Worm (Caenorhabditis elegans): ENCODE data around the gene glb-29.

Gene glb-29

DNA sequence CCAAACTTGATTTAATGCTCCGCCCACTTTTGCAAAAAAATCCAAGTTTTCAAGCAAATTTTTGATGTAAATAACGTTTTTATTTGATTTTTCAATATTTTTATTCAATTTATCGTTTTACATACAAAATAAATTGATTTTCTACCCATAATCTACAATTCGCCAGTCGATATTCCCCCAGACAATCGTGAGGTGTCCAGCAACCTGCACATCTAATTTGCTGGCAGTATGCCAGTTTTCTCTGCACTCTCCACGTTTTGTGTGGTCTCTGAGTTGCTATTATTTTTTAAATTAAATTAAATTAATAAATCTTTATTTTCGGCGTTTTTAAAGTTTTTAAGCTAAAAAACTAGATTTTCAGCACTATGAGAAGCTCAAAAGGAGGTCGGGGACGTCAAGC, 28.8 kb upstream of the glb-29 start:
- TF ChIP-seq med-1 (GFP tag; optimal IDR thresholded peaks at IDR 0.05; ENCODE audit: insufficient read depth) (no peak), flt-1 (GFP tag; IDR thresholded peaks at IDR 0.05) (peak; percentile 63), ztf-23 (GFP tag; IDR thresholded peaks at IDR 0.05) (peak; percentile 76), tab-1 (GFP tag; IDR thresholded peaks at IDR 0.05) (0 out of 2 replicates have a peak, but pooled peaks have one; percentile 8), cog-1 (tag; optimal IDR thresholded peaks at IDR 0.05) (peak; percentile 62)

DNA sequence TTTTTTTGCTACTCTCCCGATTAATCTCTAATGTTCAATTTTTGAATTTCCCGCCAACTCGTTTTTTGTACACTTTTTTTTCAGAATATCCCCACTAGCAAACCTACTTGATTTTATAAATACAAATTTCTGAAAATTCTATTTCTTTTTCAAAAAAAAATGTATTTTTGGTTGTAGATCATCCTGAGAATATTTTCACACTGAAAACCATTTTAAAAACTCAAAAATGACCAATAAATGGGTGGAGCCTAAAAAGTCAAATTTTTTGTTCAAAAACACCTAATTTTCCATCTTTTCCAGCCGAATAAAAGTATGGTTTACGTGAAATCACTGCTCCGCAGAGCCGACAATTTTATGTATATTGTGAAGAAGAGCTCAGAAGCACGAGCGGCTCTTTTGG, 20.1 kb upstream of the glb-29 start, which contains the start of gene Y17G7B.3:
Y17G7B.3 (plus strand) TSS at position 301 of the 400 bp plus-strand sequence.
- no peak for TF ChIP-seq tab-1 (GFP tag; IDR thresholded peaks at IDR 0.05)
- no peak for TF ChIP-seq T22C8.4 (GFP tag; IDR thresholded peaks at IDR 0.05)
- TF ChIP-seq ref-1 (GFP tag; conservative IDR thresholded peaks at IDR 0.05), result no peak
- no peak for TF ChIP-seq cog-1 (tag; optimal IDR thresholded peaks at IDR 0.05)
- no peak for TF ChIP-seq ztf-29 (GFP tag; IDR thresholded peaks at IDR 0.05)
- no peak for TF ChIP-seq klf-2 (GFP tag; conservative IDR thresholded peaks at IDR 0.05)
- no peak for TF ChIP-seq ztf-23 (GFP tag; IDR thresholded peaks at IDR 0.05)
- no peak for TF ChIP-seq med-1 (GFP tag; optimal IDR thresholded peaks at IDR 0.05; ENCODE audit: insufficient read depth)

DNA sequence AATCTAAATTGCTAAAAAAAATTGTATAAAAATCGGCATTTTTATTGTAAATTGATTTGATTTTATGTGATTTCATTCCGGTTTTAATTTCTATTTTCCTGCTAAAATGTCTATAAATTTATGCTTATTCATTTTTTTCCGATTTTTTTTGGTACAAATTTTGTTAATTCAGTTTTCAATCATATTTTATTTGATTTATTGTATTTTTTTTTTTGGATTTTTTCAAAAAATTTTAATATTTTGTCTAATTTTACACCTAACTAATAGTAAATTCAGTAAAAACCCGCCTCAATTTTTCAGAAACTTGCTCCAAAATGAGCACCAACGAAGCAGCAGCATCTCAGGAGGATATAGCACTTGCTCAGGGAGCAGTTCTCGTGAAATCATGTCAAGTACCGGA, 16.2 kb upstream of the glb-29 start, which contains the start of gene dhps-1:
dhps-1 (plus strand) TSS at position 301 of the 400 bp plus-strand sequence.
- TF ChIP-seq ztf-23 (GFP tag; IDR thresholded peaks at IDR 0.05), result no peak
- TF ChIP-seq cog-1 (tag; optimal IDR thresholded peaks at IDR 0.05), result no peak
- TF ChIP-seq klf-2 (GFP tag; conservative IDR thresholded peaks at IDR 0.05), result no peak
- no peak for TF ChIP-seq T22C8.4 (GFP tag; IDR thresholded peaks at IDR 0.05)
- no peak for TF ChIP-seq med-1 (GFP tag; optimal IDR thresholded peaks at IDR 0.05; ENCODE audit: insufficient read depth)
- TF ChIP-seq flt-1 (GFP tag; IDR thresholded peaks at IDR 0.05), result no peak
- no peak for TF ChIP-seq ztf-29 (GFP tag; IDR thresholded peaks at IDR 0.05)

- no peak for TF ChIP-seq ztf-29 (GFP tag; IDR thresholded peaks at IDR 0.05)
- TF ChIP-seq tab-1 (GFP tag; IDR thresholded peaks at IDR 0.05), result no peak
- TF ChIP-seq cog-1 (tag; optimal IDR thresholded peaks at IDR 0.05), result no peak
- TF ChIP-seq T22C8.4 (GFP tag; IDR thresholded peaks at IDR 0.05), result no peak
- TF ChIP-seq klf-2 (GFP tag; conservative IDR thresholded peaks at IDR 0.05), result no peak
- no peak for TF ChIP-seq flt-1 (GFP tag; IDR thresholded peaks at IDR 0.05)
- TF ChIP-seq ztf-23 (GFP tag; IDR thresholded peaks at IDR 0.05), result no peak
- TF ChIP-seq ref-1 (GFP tag; conservative IDR thresholded peaks at IDR 0.05), result no peak
- TF ChIP-seq med-1 (GFP tag; optimal IDR thresholded peaks at IDR 0.05; ENCODE audit: insufficient read depth), result no peak
These were observed 13.9 kb upstream of the glb-29 start for ce11 chrII:11994940-11995339.

DNA sequence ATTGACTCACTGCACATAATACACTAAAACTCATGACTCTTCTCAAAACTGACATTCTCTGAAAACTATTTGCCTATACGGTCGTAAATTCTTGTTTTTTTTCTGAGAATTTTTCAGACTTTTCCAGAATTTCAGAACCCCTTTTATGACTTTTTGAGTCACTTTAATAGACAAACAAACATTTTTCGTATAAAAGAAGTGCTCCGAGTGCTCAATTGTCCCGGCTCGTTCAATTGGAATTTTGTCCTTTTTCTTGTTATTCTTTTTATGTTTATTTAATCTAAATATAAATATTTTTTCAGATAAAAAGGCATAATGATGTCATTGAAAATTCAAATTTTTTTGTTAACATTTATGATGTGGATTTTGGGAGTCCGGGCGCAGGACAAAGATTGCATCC, 10.0 kb upstream of the glb-29 start, which contains the start of gene Y17G7B.23:
Y17G7B.23 (plus strand) TSS at position 301 of the 400 bp plus-strand sequence.
- TF ChIP-seq tab-1 (GFP tag; IDR thresholded peaks at IDR 0.05), result no peak
- TF ChIP-seq T22C8.4 (GFP tag; IDR thresholded peaks at IDR 0.05), result no peak
- TF ChIP-seq ref-1 (GFP tag; conservative IDR thresholded peaks at IDR 0.05), result no peak
- TF ChIP-seq ztf-23 (GFP tag; IDR thresholded peaks at IDR 0.05), result no peak
- TF ChIP-seq flt-1 (GFP tag; IDR thresholded peaks at IDR 0.05), result no peak
- no peak for TF ChIP-seq ztf-29 (GFP tag; IDR thresholded peaks at IDR 0.05)
- TF ChIP-seq med-1 (GFP tag; optimal IDR thresholded peaks at IDR 0.05; ENCODE audit: insufficient read depth), result no peak
- TF ChIP-seq klf-2 (GFP tag; conservative IDR thresholded peaks at IDR 0.05), result no peak
- TF ChIP-seq cog-1 (tag; optimal IDR thresholded peaks at IDR 0.05), result no peak

DNA sequence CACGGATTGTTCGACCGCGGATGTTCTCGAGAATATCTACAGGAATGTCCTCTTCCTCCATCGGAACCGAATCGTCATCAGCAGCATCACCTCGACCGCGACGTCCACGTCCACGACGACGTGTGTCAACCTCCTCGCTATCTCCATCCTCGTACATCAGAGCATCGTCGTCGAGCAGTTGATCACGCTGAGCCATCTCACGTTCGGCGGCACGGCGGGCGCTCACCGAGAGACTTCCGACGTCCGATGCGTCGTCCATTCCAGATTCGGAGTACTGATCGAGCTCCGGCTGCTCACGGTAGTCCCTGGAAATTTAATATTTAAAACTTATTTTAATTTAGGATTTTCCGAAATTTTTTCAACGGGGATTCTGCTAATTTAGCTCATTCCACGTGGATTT, 2.9 kb upstream of the glb-29 start:
- TF ChIP-seq tab-1 (GFP tag; IDR thresholded peaks at IDR 0.05), result no peak
- no peak for TF ChIP-seq med-1 (GFP tag; optimal IDR thresholded peaks at IDR 0.05; ENCODE audit: insufficient read depth)
- TF ChIP-seq ztf-29 (GFP tag; IDR thresholded peaks at IDR 0.05), result no peak
- no peak for TF ChIP-seq ztf-23 (GFP tag; IDR thresholded peaks at IDR 0.05)
- TF ChIP-seq cog-1 (tag; optimal IDR thresholded peaks at IDR 0.05), result no peak
- no peak for TF ChIP-seq ref-1 (GFP tag; conservative IDR thresholded peaks at IDR 0.05)

- TF ChIP-seq ztf-23 (GFP tag; IDR thresholded peaks at IDR 0.05), result 0 out of 2 replicates have a peak, but pooled peaks have one; percentile 25
- no peak for TF ChIP-seq tab-1 (GFP tag; IDR thresholded peaks at IDR 0.05)
These were observed 2.2 kb upstream of the glb-29 start, which contains the start of gene mcm-2 for ce11 chrII:12006575-12007098. TSS of gene mcm-2 (minus strand) at chrII:12006625.

- no peak for TF ChIP-seq ref-1 (GFP tag; conservative IDR thresholded peaks at IDR 0.05)
These were observed 14.5 kb downstream of the glb-29 start, which contains the start of gene Y17G7B.12 for ce11 chrII:12023315-12023878. TSS of gene Y17G7B.12 (plus strand) at chrII:12023861.

DNA sequence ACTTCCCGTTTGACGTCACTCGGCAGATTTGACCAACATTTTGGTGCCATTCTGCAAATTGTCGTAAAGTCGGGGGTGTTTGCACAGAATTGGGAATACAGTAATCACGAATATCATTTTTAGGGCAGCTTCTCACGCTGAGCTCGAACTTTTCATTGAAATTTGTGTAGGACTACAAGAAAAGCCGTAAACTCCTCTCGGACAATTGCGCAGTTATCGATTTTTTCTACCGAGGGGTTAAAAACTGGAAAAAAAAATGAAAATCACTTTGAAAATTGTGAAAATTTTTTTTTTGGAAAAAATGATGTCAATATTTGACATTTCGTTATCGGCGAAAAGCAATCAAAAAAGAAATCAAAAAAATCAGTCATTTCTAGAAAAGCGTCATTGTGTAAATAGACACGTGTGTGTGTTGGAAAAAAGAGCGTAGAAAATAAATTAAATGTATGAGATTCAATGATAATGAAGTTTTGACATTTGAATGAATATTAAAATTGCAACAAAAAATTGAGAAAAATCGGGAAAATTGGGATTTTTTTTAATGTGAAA, 18.9 kb downstream of the glb-29 start, which contains the start of gene Y17G7B.8:
Y17G7B.8 (minus strand) TSS at position 51 of the 549 bp plus-strand sequence.
- no peak for TF ChIP-seq klf-2 (GFP tag; conservative IDR thresholded peaks at IDR 0.05)
- no peak for TF ChIP-seq tab-1 (GFP tag; IDR thresholded peaks at IDR 0.05)
- no peak for TF ChIP-seq ref-1 (GFP tag; conservative IDR thresholded peaks at IDR 0.05)
- TF ChIP-seq T22C8.4 (GFP tag; IDR thresholded peaks at IDR 0.05), result no peak
- no peak for TF ChIP-seq flt-1 (GFP tag; IDR thresholded peaks at IDR 0.05)
- no peak for TF ChIP-seq ztf-29 (GFP tag; IDR thresholded peaks at IDR 0.05)
- TF ChIP-seq ztf-23 (GFP tag; IDR thresholded peaks at IDR 0.05), result no peak
- no peak for TF ChIP-seq cog-1 (tag; optimal IDR thresholded peaks at IDR 0.05)
- TF ChIP-seq med-1 (GFP tag; optimal IDR thresholded peaks at IDR 0.05; ENCODE audit: insufficient read depth), result no peak

DNA sequence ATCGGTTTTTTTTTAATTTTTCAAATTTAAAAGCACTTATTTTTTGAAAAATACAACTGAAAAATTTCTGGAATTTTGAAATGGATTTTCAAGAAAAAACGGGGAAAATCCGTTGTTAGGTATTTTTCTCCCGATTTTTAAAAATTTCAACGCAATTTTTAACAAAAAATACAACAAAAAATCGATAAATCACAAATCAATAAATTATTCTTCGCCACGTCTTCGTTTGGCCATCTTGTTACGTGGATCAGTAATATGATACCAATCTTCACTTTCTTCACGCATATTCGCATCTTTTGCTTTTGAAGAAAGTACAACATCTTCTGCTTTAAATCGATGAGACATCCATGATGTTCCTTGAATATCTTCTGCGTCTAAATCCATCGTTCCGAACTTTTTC, 19.8 kb downstream of the glb-29 start:
- no peak for TF ChIP-seq klf-2 (GFP tag; conservative IDR thresholded peaks at IDR 0.05)
- TF ChIP-seq ref-1 (GFP tag; conservative IDR thresholded peaks at IDR 0.05), result no peak
- TF ChIP-seq tab-1 (GFP tag; IDR thresholded peaks at IDR 0.05), result no peak
- TF ChIP-seq med-1 (GFP tag; optimal IDR thresholded peaks at IDR 0.05; ENCODE audit: insufficient read depth), result no peak
- 0 out of 2 replicates have a peak, but pooled peaks have one; percentile 17 for TF ChIP-seq T22C8.4 (GFP tag; IDR thresholded peaks at IDR 0.05)
- TF ChIP-seq flt-1 (GFP tag; IDR thresholded peaks at IDR 0.05), result no peak

Data from whole organism, midembryonic.